Fruit fly (Drosophila melanogaster): ENCODE measurements around the gene Ugt316A1.

- TF ChIP-seq CG8159 (tag; optimal IDR thresholded peaks at IDR 0.05), result no peak
- TF ChIP-seq fd96Ca (GFP tag; IDR thresholded peaks at IDR 0.05), result no peak
- no peak for TF ChIP-seq Ets98B (GFP tag; IDR thresholded peaks at IDR 0.05)
- TF ChIP-seq CG4496 (GFP tag; IDR thresholded peaks at IDR 0.05), result no peak
- no peak for TF ChIP-seq Pif1B (GFP tag; optimal IDR thresholded peaks at IDR 0.05)
These were observed 19.1 kb downstream of the Ugt316A1 start for dm6 chr3L:19043464-19044034.
